Fruit fly (Drosophila melanogaster) whole organism, wandering third instar larva: ENCODE measurements around the gene unc79.

Experiments
- Abd-B ChIP-seq: fragments of >200 bp; optimal IDR thresholded peaks from 2 replicates; lab custom pipeline; 2017; ENCODE audit warnings: missing biosample characterization, missing genetic modification characterization
- CG32264 ChIP-seq: fragments of 200-800 bp; sonication (Bioruptor generic); optimal IDR thresholded peaks from 2 replicates; lab custom pipeline; 2016; ENCODE audit warnings: missing biosample characterization, missing genetic modification characterization
- CG9705 ChIP-seq: fragments of 200-800 bp; sonication (Bioruptor generic); optimal IDR thresholded peaks from 2 replicates; lab custom pipeline; 2018; ENCODE audit warnings: missing biosample characterization, mild to moderate bottlenecking, missing genetic modification characterization
- CrebA ChIP-seq: fragments of 200-800 bp; sonication (Bioruptor generic); optimal IDR thresholded peaks from 2 replicates; lab custom pipeline; 2016; ENCODE audit warnings: missing biosample characterization, mild to moderate bottlenecking, missing genetic modification characterization, borderline replicate concordance
- Dfd ChIP-seq: fragments of >200 bp; optimal IDR thresholded peaks from 2 replicates; lab custom pipeline; 2017; ENCODE audit warnings: missing biosample characterization, missing genetic modification characterization
- Dif ChIP-seq: fragments of 200-275, 200-300 bp; sonication (Bioruptor generic); optimal IDR thresholded peaks from 2 replicates; lab custom pipeline; 2018; ENCODE audit warnings: missing biosample characterization, missing genetic modification characterization; ENCODE audit not compliant: partially characterized antibody
- GATAd ChIP-seq: sonication (Bioruptor generic); optimal IDR thresholded peaks from 2 replicates; lab custom pipeline; 2016; ENCODE audit warnings: missing biosample characterization, missing genetic modification characterization
- HLH106 ChIP-seq: fragments of 200-800 bp; optimal IDR thresholded peaks from 3 replicates; lab custom pipeline; 2019; ENCODE audit warnings: missing biosample characterization, mild to moderate bottlenecking, missing genetic modification characterization, moderate library complexity
- Hnf4 ChIP-seq: fragments of 200-800 bp; sonication (Bioruptor generic); optimal IDR thresholded peaks from 2 replicates; lab custom pipeline; 2016; ENCODE audit warnings: missing biosample characterization, mild to moderate bottlenecking, missing genetic modification characterization
- Hr78 ChIP-seq: fragments of >200 bp; optimal IDR thresholded peaks from 2 replicates; lab custom pipeline; 2017; ENCODE audit warnings: missing biosample characterization, missing genetic modification characterization
- Hr83 ChIP-seq: fragments of 200-300 bp; sonication (Bioruptor generic); optimal IDR thresholded peaks from 2 replicates; lab custom pipeline; 2016; ENCODE audit warnings: missing biosample characterization, mild to moderate bottlenecking, missing genetic modification characterization, moderate library complexity; ENCODE audit not compliant: poor library complexity, severe bottlenecking
- Jra ChIP-seq: sonication (Bioruptor generic); optimal IDR thresholded peaks from 2 replicates; lab custom pipeline; 2016; ENCODE audit warnings: missing biosample characterization, missing genetic modification characterization
- Myc ChIP-seq: fragments of >200 bp; optimal IDR thresholded peaks from 2 replicates; lab custom pipeline; 2017
- OdsH ChIP-seq: fragments of 200-800 bp; sonication (Bioruptor generic); optimal IDR thresholded peaks from 2 replicates; lab custom pipeline; 2016; ENCODE audit warnings: missing biosample characterization, mild to moderate bottlenecking, missing genetic modification characterization
- Sp1 ChIP-seq: fragments of 200-800 bp; sonication (Bioruptor generic); optimal IDR thresholded peaks from 3 replicates; lab custom pipeline; 2019; ENCODE audit warnings: missing biosample characterization, mild to moderate bottlenecking, missing genetic modification characterization, moderate library complexity
- Vsx2 ChIP-seq: fragments of 200-300, 225-300 bp; sonication (Bioruptor generic); optimal IDR thresholded peaks from 2 replicates; lab custom pipeline; 2018; ENCODE audit warnings: missing biosample characterization, missing genetic modification characterization; ENCODE audit not compliant: partially characterized antibody
- br ChIP-seq: fragments of 200-800 bp; sonication (Bioruptor generic); optimal IDR thresholded peaks from 2 replicates; lab custom pipeline; 2016; ENCODE audit warnings: missing biosample characterization, missing genetic modification characterization
- brk ChIP-seq: fragments of 200-800 bp; sonication (Bioruptor generic); optimal IDR thresholded peaks from 2 replicates; lab custom pipeline; 2016; ENCODE audit warnings: missing biosample characterization, mild to moderate bottlenecking, missing genetic modification characterization
- dl ChIP-seq, 2 experiments: fragments of 175-275, 200-275 bp in 1 of 2; fragments of 200-275 bp in 1 of 2; sonication (Bioruptor generic); optimal IDR thresholded peaks; lab custom pipeline; 2018; ENCODE audit warnings: mild to moderate bottlenecking in 2 of 2, missing biosample characterization in 2 of 2, missing genetic modification characterization in 2 of 2, moderate library complexity in 2 of 2; ENCODE audit not compliant: partially characterized antibody in 2 of 2, insufficient read depth in 1 of 2
- dmrt93B ChIP-seq: fragments of 200-800 bp; sonication (Bioruptor generic); optimal IDR thresholded peaks from 2 replicates; lab custom pipeline; 2018; ENCODE audit warnings: missing biosample characterization, mild to moderate bottlenecking, missing genetic modification characterization
- dsf ChIP-seq: sonication (Bioruptor generic); optimal IDR thresholded peaks from 2 replicates; lab custom pipeline; 2016; ENCODE audit warnings: missing biosample characterization, missing genetic modification characterization, borderline replicate concordance
- ey ChIP-seq: fragments of 200-800 bp; sonication (Bioruptor generic); optimal IDR thresholded peaks from 2 replicates; lab custom pipeline; 2016; ENCODE audit warnings: missing biosample characterization, missing genetic modification characterization
- foxo ChIP-seq, 2 experiments: fragments of 200-800 bp; sonication (Bioruptor generic); optimal IDR thresholded peaks; 2 replicates in 1 of 2; 3 replicates in 1 of 2; lab custom pipeline; 2016 to 2017; ENCODE audit warnings: missing biosample characterization in 2 of 2, missing genetic modification characterization in 2 of 2
- fru ChIP-seq: fragments of 200-800 bp; sonication (Bioruptor generic); optimal IDR thresholded peaks from 3 replicates; lab custom pipeline; 2016; ENCODE audit warnings: missing biosample characterization, mild to moderate bottlenecking, missing genetic modification characterization
- h ChIP-seq: fragments of 200-800 bp; sonication (Bioruptor generic); optimal IDR thresholded peaks from 3 replicates; lab custom pipeline; 2016; ENCODE audit warnings: missing biosample characterization, mild to moderate bottlenecking, missing genetic modification characterization
- jim ChIP-seq: fragments of 175-275, 200-325 bp; sonication (Bioruptor generic); optimal IDR thresholded peaks from 2 replicates; lab custom pipeline; 2016; ENCODE audit warnings: missing biosample characterization, mild to moderate bottlenecking, missing genetic modification characterization
- lola ChIP-seq: fragments of >200 bp; optimal IDR thresholded peaks from 2 replicates; lab custom pipeline; 2017; ENCODE audit warnings: missing biosample characterization, missing genetic modification characterization
- psq ChIP-seq: fragments of 200-800 bp; sonication (Bioruptor generic); optimal IDR thresholded peaks from 3 replicates; lab custom pipeline; 2017; ENCODE audit warnings: missing biosample characterization, mild to moderate bottlenecking, missing genetic modification characterization, moderate library complexity
- rgr ChIP-seq: fragments of 200-800 bp; sonication (Bioruptor generic); optimal IDR thresholded peaks from 3 replicates; lab custom pipeline; 2016; ENCODE audit warnings: missing biosample characterization, mild to moderate bottlenecking, missing genetic modification characterization
- sage ChIP-seq: fragments of 200-800 bp; sonication (Bioruptor generic); optimal IDR thresholded peaks from 2 replicates; lab custom pipeline; 2016; ENCODE audit warnings: missing biosample characterization, mild to moderate bottlenecking, missing genetic modification characterization
- sv ChIP-seq: fragments of 200-800 bp; sonication (Bioruptor generic); optimal IDR thresholded peaks from 3 replicates; lab custom pipeline; 2016; ENCODE audit warnings: missing biosample characterization, missing genetic modification characterization
- tai ChIP-seq: sonication (Bioruptor generic); optimal IDR thresholded peaks from 2 replicates; lab custom pipeline; 2016; ENCODE audit warnings: missing biosample characterization, missing genetic modification characterization
- usp ChIP-seq: fragments of >200 bp; optimal IDR thresholded peaks from 2 replicates; lab custom pipeline; 2017; ENCODE audit warnings: missing biosample characterization, missing genetic modification characterization
- woc ChIP-seq: sonication (Bioruptor generic); optimal IDR thresholded peaks from 2 replicates; lab custom pipeline; 2016; ENCODE audit warnings: missing biosample characterization, mild to moderate bottlenecking, missing genetic modification characterization

The unc79 gene

dm6 chr3R:19226137-19226873, 19.6 kb downstream of the unc79 start, which contains the start of gene vib (continued):
- TF ChIP-seq brk (GFP tag; lab: Kevin White, UChicago) (no peak), Jra (no peak)

- TF ChIP-seq CrebA (GFP tag; lab: Kevin White, UChicago) (peak; percentile 52), dl (GFP tag; optimal IDR thresholded peaks at IDR 0.05; lab: Kevin White, UChicago; ENCODE audit: insufficient read depth in 1 of 2, partially characterized antibody in 2 of 2) (peak; percentile 1 to 58), Hnf4 (GFP tag; lab: Kevin White, UChicago) (no peak), Dif (GFP tag; lab: Kevin White, UChicago) (peak; percentile 43)
- TF ChIP-seq, all 38 proteins: peak for 3
Measured at dm6 chr3R:19225446-19225955, 20.4 kb downstream of the unc79 start.

dm6 chr3R:19223369-19223768, 22.6 kb downstream of the unc79 start:
- TF ChIP-seq Sp1 (GFP tag; lab: Kevin White, UChicago) (no peak), h (GFP tag; lab: Kevin White, UChicago) (peak; percentile 74), GATAd (no peak)

dm6 chr3R:19221350-19221749, 24.6 kb downstream of the unc79 start:
- TF ChIP-seq CG32264 (no peak), jim (GFP tag; lab: Kevin White, UChicago) (no peak), CG9705 (GFP tag; lab: Kevin White, UChicago) (no peak), sage (GFP tag; lab: Kevin White, UChicago) (no peak), dl (GFP tag; optimal IDR thresholded peaks at IDR 0.05; lab: Kevin White, UChicago; ENCODE audit: insufficient read depth in 1 of 2, partially characterized antibody in 2 of 2) (no peak), Hnf4 (GFP tag; lab: Kevin White, UChicago) (no peak), Myc (lab: Kevin White, UChicago) (no peak), OdsH (GFP tag; lab: Kevin White, UChicago) (no peak), HLH106 (tag; lab: Kevin White, UChicago) (no peak), rgr (GFP tag; lab: Kevin White, UChicago) (no peak), ey (GFP tag; lab: Kevin White, UChicago) (no peak)

- TF ChIP-seq Dfd (GFP tag; lab: Kevin White, UChicago) = no peak
- no peak for TF ChIP-seq Abd-B (GFP tag; lab: Kevin White, UChicago)
- no peak for TF ChIP-seq Hnf4 (GFP tag; lab: Kevin White, UChicago)
- TF ChIP-seq usp (GFP tag; lab: Kevin White, UChicago) = no peak
- TF ChIP-seq brk (GFP tag; lab: Kevin White, UChicago) = no peak
- TF ChIP-seq rgr (GFP tag; lab: Kevin White, UChicago) = no peak
Measured at dm6 chr3R:19212545-19213176, 33.3 kb downstream of the unc79 start.

- no peak for TF ChIP-seq sv
- TF ChIP-seq brk (GFP tag; lab: Kevin White, UChicago) = peak; percentile 62
- TF ChIP-seq CG9705 (GFP tag; lab: Kevin White, UChicago) = peak; percentile 49
- TF ChIP-seq Sp1 (GFP tag; lab: Kevin White, UChicago) = peak; percentile 73
- peak; percentile 79 for TF ChIP-seq HLH106 (tag; lab: Kevin White, UChicago)
- TF ChIP-seq h (GFP tag; lab: Kevin White, UChicago) = peak; percentile 83
- no peak for TF ChIP-seq Dif (GFP tag; lab: Kevin White, UChicago)
- no peak for TF ChIP-seq CG32264
- TF ChIP-seq Abd-B (GFP tag; lab: Kevin White, UChicago) = no peak
- peak; percentile 42 for TF ChIP-seq tai
- TF ChIP-seq dmrt93B (GFP tag; lab: Kevin White, UChicago) = peak; percentile 73
- peak; percentile 61 for TF ChIP-seq br (GFP tag; lab: Kevin White, UChicago)
- peak in 1 of 2 experiments; percentile 79 for TF ChIP-seq foxo (GFP tag; optimal IDR thresholded peaks at IDR 0.05; lab: Kevin White, UChicago)
- peak; percentile 80 for TF ChIP-seq rgr (GFP tag; lab: Kevin White, UChicago)
- TF ChIP-seq lola (GFP tag; lab: Kevin White, UChicago) = no peak
- TF ChIP-seq woc (GFP tag; lab: Kevin White, UChicago) = peak; percentile 35
- no peak for TF ChIP-seq Hr83 (GFP tag; lab: Kevin White, UChicago)
- TF ChIP-seq Hnf4 (GFP tag; lab: Kevin White, UChicago) = peak; percentile 59
- TF ChIP-seq jim (GFP tag; lab: Kevin White, UChicago) = no peak
- no peak for TF ChIP-seq Vsx2 (GFP tag; lab: Kevin White, UChicago)
- TF ChIP-seq OdsH (GFP tag; lab: Kevin White, UChicago) = peak; percentile 74
- peak; percentile 66 for TF ChIP-seq ey (GFP tag; lab: Kevin White, UChicago)
- TF ChIP-seq dl (GFP tag; optimal IDR thresholded peaks at IDR 0.05; lab: Kevin White, UChicago; ENCODE audit: insufficient read depth in 1 of 2, partially characterized antibody in 2 of 2) = no peak
- no peak for TF ChIP-seq dsf
- TF ChIP-seq Hr78 (GFP tag; lab: Kevin White, UChicago) = no peak
- TF ChIP-seq fru (GFP tag; lab: Kevin White, UChicago) = peak; percentile 81
- peak; percentile 78 for TF ChIP-seq psq (GFP tag; lab: Kevin White, UChicago)
- no peak for TF ChIP-seq Jra
Measured at dm6 chr3R:19211778-19212177, 34.2 kb downstream of the unc79 start, which contains the start of gene cry. cry (plus strand) TSS chr3R:19212154.
